Worm (Caenorhabditis elegans): ENCODE measurements around the gene Y20C6A.1.
"Not testable (repeated sequence)": the region's sequence is repeated elsewhere in the genome, so short reads cannot be mapped to it uniquely, and the experiment has no call there.

Gene Y20C6A.1

ce11 chrV:17376639-17377038, at the start of gene Y20C6A.1:
Gene Y20C6A.1 (minus strand): TSS chrV:17376745.
- TF ChIP-seq elt-2 (tag; optimal IDR thresholded peaks at IDR 0.05) (peak; percentile 58), pqm-1 (tag; optimal IDR thresholded peaks at IDR 0.05) (no peak)

ce11 chrV:17416833-17417232, 40.3 kb upstream of the Y20C6A.1 start, which contains the start of gene clc-21:
Gene clc-21 (plus strand): TSS chrV:17417133.
- TF ChIP-seq F16B12.6 (tag; optimal IDR thresholded peaks at IDR 0.05) (no peak), nhr-71 (tag; optimal IDR thresholded peaks at IDR 0.05) (no peak), sox-4 (tag; optimal IDR thresholded peaks at IDR 0.05) (no peak), tbx-2 (tag; optimal IDR thresholded peaks at IDR 0.05) (no peak)

- TF ChIP-seq lin-35 (GFP tag; optimal IDR thresholded peaks at IDR 0.05), result no peak
- TF ChIP-seq egl-27 (tag; optimal IDR thresholded peaks at IDR 0.05), result no peak
- no peak for TF ChIP-seq unc-86 (tag; optimal IDR thresholded peaks at IDR 0.05)
- no peak for TF ChIP-seq hlh-4 (tag; optimal IDR thresholded peaks at IDR 0.05)
- no peak for TF ChIP-seq skn-1 (tag; optimal IDR thresholded peaks at IDR 0.05)
- no peak for TF ChIP-seq hpl-2 (GFP tag; optimal IDR thresholded peaks at IDR 0.05)
- no peak for TF ChIP-seq nhr-71 (tag; optimal IDR thresholded peaks at IDR 0.05)
- no peak for TF ChIP-seq dpl-1 (GFP tag; optimal IDR thresholded peaks at IDR 0.05)
- TF ChIP-seq nhr-47 (tag; optimal IDR thresholded peaks at IDR 0.05), result no peak
- no peak for TF ChIP-seq nhr-11 (tag; optimal IDR thresholded peaks at IDR 0.05)
- no peak for TF ChIP-seq C04F5.9 (tag; optimal IDR thresholded peaks at IDR 0.05)
- no peak for TF ChIP-seq ceh-88 (GFP tag; IDR thresholded peaks at IDR 0.05)
- no peak for TF ChIP-seq lin-39 (tag; optimal IDR thresholded peaks at IDR 0.05)
Measured at ce11 chrV:17414951-17415350, 38.4 kb upstream of the Y20C6A.1 start, which contains the start of gene T27C5.12. Gene T27C5.12 (plus strand): TSS chrV:17415251.

ce11 chrV:17409955-17410354, 33.4 kb upstream of the Y20C6A.1 start, which contains the start of gene srh-132:
Gene srh-132 (plus strand): TSS chrV:17410255.
- not testable (repeated sequence) for TF ChIP-seq hpl-2 (GFP tag; optimal IDR thresholded peaks at IDR 0.05); pqm-1 (tag; optimal IDR thresholded peaks at IDR 0.05); isw-1 (GFP tag; IDR thresholded peaks at IDR 0.05)

ce11 chrV:17395374-17395773, 18.8 kb upstream of the Y20C6A.1 start, which contains the start of gene srh-120:
Gene srh-120 (plus strand): TSS chrV:17395674.
- TF ChIP-seq efl-1 (optimal IDR thresholded peaks at IDR 0.05), result no peak
- peak in 1 of 2 experiments; percentile 39 for TF ChIP-seq efl-1 (GFP tag; optimal IDR thresholded peaks at IDR 0.05 in 1 of 2)
- TF ChIP-seq fkh-8 (tag; optimal IDR thresholded peaks at IDR 0.05), result no peak
- TF ChIP-seq fos-1 (tag; optimal IDR thresholded peaks at IDR 0.05), result no peak

ce11 chrV:17379932-17380331, 3.4 kb upstream of the Y20C6A.1 start, which contains the start of gene Y20C6A.4:
Gene Y20C6A.4 (plus strand): TSS chrV:17380232.
- TF ChIP-seq nhr-12 (tag; optimal IDR thresholded peaks at IDR 0.05) (no peak), nhr-47 (tag; optimal IDR thresholded peaks at IDR 0.05) (no peak), nhr-20 (tag; optimal IDR thresholded peaks at IDR 0.05) (no peak), elt-3 (tag; optimal IDR thresholded peaks at IDR 0.05) (no peak), pag-3 (tag; optimal IDR thresholded peaks at IDR 0.05; ENCODE audit: borderline replicate concordance, insufficient read depth) (no peak), nhr-11 (tag; optimal IDR thresholded peaks at IDR 0.05) (no peak)

- no peak for TF ChIP-seq nhr-71 (tag; optimal IDR thresholded peaks at IDR 0.05)
- TF ChIP-seq ceh-8 (GFP tag; optimal IDR thresholded peaks at IDR 0.05), result peak; percentile 23
Measured at ce11 chrV:17377140-17377539, 595 bp upstream of the Y20C6A.1 start, which contains the start of gene fbxb-7. Gene fbxb-7 (plus strand): TSS chrV:17377406.
